Fruit fly (Drosophila melanogaster) whole organism, adult: Measurements from ENCODE around the gene QC.

Source experiments
- CG11617 ChIP-seq: fragments of 200-800 bp; sonication (Bioruptor generic); optimal IDR thresholded peaks from 2 replicates; lab custom pipeline; 2017; ENCODE audit warnings: mild to moderate bottlenecking, missing biosample characterization, missing genetic modification reagents, missing genetic modification characterization
- CG33017 ChIP-seq: fragments of 200-800 bp; sonication (Bioruptor generic); optimal IDR thresholded peaks from 2 replicates; lab custom pipeline; 2018; ENCODE audit warnings: missing biosample characterization, mild to moderate bottlenecking, missing genetic modification characterization, moderate library complexity
- CG5204 ChIP-seq: fragments of 200-800 bp; sonication (Bioruptor generic); optimal IDR thresholded peaks from 2 replicates; lab custom pipeline; 2016; ENCODE audit warnings: missing biosample characterization, missing genetic modification characterization
- CG7101 ChIP-seq: fragments of 200-800 bp; sonication (Bioruptor generic); optimal IDR thresholded peaks from 2 replicates; lab custom pipeline; 2018; ENCODE audit warnings: missing biosample characterization, mild to moderate bottlenecking, missing genetic modification characterization, moderate library complexity
- Mnt ChIP-seq: fragments of 200-800 bp; sonication (Bioruptor generic); optimal IDR thresholded peaks from 2 replicates; lab custom pipeline; 2016; ENCODE audit warnings: missing biosample characterization, mild to moderate bottlenecking, missing genetic modification characterization
- cic ChIP-seq: fragments of 200-800 bp; sonication (Bioruptor generic); optimal IDR thresholded peaks from 2 replicates; lab custom pipeline; 2017; ENCODE audit warnings: missing biosample characterization, mild to moderate bottlenecking, missing genetic modification characterization, moderate library complexity

- no peak for TF ChIP-seq CG11617 (GFP tag; lab: Kevin White, UChicago)
- TF ChIP-seq Mnt (GFP tag; lab: Kevin White, UChicago) = no peak
- TF ChIP-seq CG33017 (tag; lab: Kevin White, UChicago) = no peak
- no peak for TF ChIP-seq CG5204 (GFP tag; lab: Kevin White, UChicago)
- TF ChIP-seq CG7101 = no peak
- no peak for TF ChIP-seq cic (GFP tag; lab: Kevin White, UChicago)
These were observed 20.1 kb downstream of the QC start, which contains the start of gene CG13287 for dm6 chr3L:5882209-5882403.
